Worm (Caenorhabditis elegans) whole organism, L4 larva: ENCODE results near the gene abts-3.
A peak's percentile ranks its signal among the peaks of the same experiment; 100 is the strongest.

Experiments
- D1046.2 ChIP-seq: fragments of 200-800 bp; sonication (Bioruptor generic); IDR thresholded peaks from 2 replicates; pipeline ENCODE4 v1.3.6; 2022; ENCODE audit warnings: missing genetic modification characterization, missing compliant biosample characterization
- R02D3.7 ChIP-seq: fragments of 150-350 bp; sonication (generic microtip); optimal IDR thresholded peaks from 3 replicates; lab custom pipeline; 2014; ENCODE audit warnings: missing biosample characterization, missing genetic modification characterization
- ZK546.5 ChIP-seq, 2 experiments: sonication (generic microtip); optimal IDR thresholded peaks; 2 replicates each; lab custom pipeline; 2017; ENCODE audit warnings: missing biosample characterization in 2 of 2, missing genetic modification characterization in 2 of 2
- ctbp-1 ChIP-seq: fragments of 200-800 bp; sonication (Bioruptor generic); IDR thresholded peaks from 2 replicates; pipeline ENCODE4 v1.3.6; 2022; ENCODE audit warnings: missing genetic modification reagents, missing genetic modification characterization, missing compliant biosample characterization
- dmd-8 ChIP-seq: fragments of 200-800 bp; sonication (Bioruptor generic); IDR thresholded peaks from 2 replicates; pipeline ENCODE4 v1.3.6; 2022; ENCODE audit warnings: missing genetic modification characterization, missing compliant biosample characterization
- dve-1 ChIP-seq: sonication (generic microtip); optimal IDR thresholded peaks from 2 replicates; lab custom pipeline; 2017; ENCODE audit warnings: antibody characterized with exemption, mild to moderate bottlenecking, missing genetic modification characterization, missing compliant biosample characterization; ENCODE audit not compliant: insufficient read depth
- lin-39 ChIP-seq: fragments of 150-350 bp; optimal IDR thresholded peaks from 2 replicates; lab custom pipeline; 2014; ENCODE audit warnings: missing biosample characterization, missing genetic modification reagents, missing genetic modification characterization
- pqm-1 ChIP-seq: sonication (generic microtip); optimal IDR thresholded peaks from 2 replicates; lab custom pipeline; 2017; ENCODE audit warnings: missing biosample characterization, missing genetic modification characterization
- skn-1 ChIP-seq: fragments of 150-350 bp; optimal IDR thresholded peaks from 2 replicates; lab custom pipeline; 2014; ENCODE audit warnings: missing biosample characterization, missing genetic modification characterization
- snpc-4 ChIP-seq: fragments of 150-350 bp; optimal IDR thresholded peaks from 2 replicates; lab custom pipeline; 2014; ENCODE audit warnings: missing biosample characterization, missing genetic modification characterization
- unc-130 ChIP-seq: sonication (generic microtip); optimal IDR thresholded peaks from 2 replicates; lab custom pipeline; 2016; ENCODE audit warnings: missing genetic modification reagents, missing genetic modification characterization, missing compliant biosample characterization
- unc-39 ChIP-seq: sonication (generic microtip); optimal IDR thresholded peaks from 2 replicates; lab custom pipeline; 2017; ENCODE audit warnings: missing biosample characterization, missing genetic modification characterization
- unc-62 ChIP-seq, 3 experiments: fragments of 150-350 bp in 1 of 3; sonication (generic microtip); optimal IDR thresholded peaks in 2 of 3; peaks in 1 of 3; 1 replicate in 1 of 3; 2 replicates in 2 of 3; lab custom pipeline; 2014 to 2017; ENCODE audit warnings: missing biosample characterization in 3 of 3, missing genetic modification characterization in 3 of 3, missing genetic modification reagents in 3 of 3, missing genotype in 1 of 3

DNA sequence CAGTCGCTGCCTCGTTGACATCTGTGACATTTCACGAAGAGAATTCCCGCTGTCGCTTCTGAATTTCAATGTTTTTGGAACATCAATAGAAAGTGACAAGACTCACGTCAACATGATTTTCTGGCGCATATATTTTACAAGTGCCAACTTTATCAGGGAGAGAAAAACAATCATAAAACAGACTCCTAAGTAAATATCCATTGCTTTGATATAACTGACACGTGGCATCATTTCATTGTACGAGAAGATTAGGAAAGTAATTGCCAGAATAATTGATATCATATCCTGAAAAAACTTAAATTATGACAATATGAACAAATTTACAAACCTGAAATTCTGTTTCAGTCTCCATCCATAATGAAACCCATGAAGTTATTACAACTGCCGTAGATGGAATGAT is 25.4 kb downstream of the abts-3 start:
- no peak for TF ChIP-seq dmd-8 (GFP tag; lab: Robert Waterston, UW)
- TF ChIP-seq unc-62 (GFP tag; optimal IDR thresholded peaks at IDR 0.05 in 1 of 2; lab: Kevin White, UChicago), result peak in 1 of 2 experiments; percentile 95
- no peak for TF ChIP-seq unc-62 (tag; optimal IDR thresholded peaks at IDR 0.05; lab: Kevin White, UChicago)
- no peak for TF ChIP-seq pqm-1
- TF ChIP-seq dve-1, result no peak
- TF ChIP-seq R02D3.7, result no peak
- no peak for TF ChIP-seq ctbp-1
- no peak for TF ChIP-seq skn-1 (tag; lab: Kevin White, UChicago)
- no peak for TF ChIP-seq snpc-4 (tag; lab: Kevin White, UChicago)
- no peak for TF ChIP-seq D1046.2 (GFP tag; lab: Robert Waterston, UW)
- no peak for TF ChIP-seq lin-39 (tag; lab: Kevin White, UChicago)
- TF ChIP-seq ZK546.5 (tag; optimal IDR thresholded peaks at IDR 0.05; lab: Kevin White, UChicago), result no peak
- TF ChIP-seq unc-39 (tag; lab: Kevin White, UChicago), result no peak
- TF ChIP-seq unc-130 (GFP tag; lab: Kevin White, UChicago), result no peak
